Fruit fly (Drosophila melanogaster) whole organism, prepupa: ENCODE results near the gene gammaCOP.

Source experiments
- CG16779 ChIP-seq: fragments of 200-800 bp; sonication (Bioruptor generic); optimal IDR thresholded peaks from 3 replicates; lab custom pipeline; 2017; ENCODE audit warnings: missing biosample characterization, mild to moderate bottlenecking, missing genetic modification characterization
- CG6276 ChIP-seq: fragments of 200-800 bp; sonication (Bioruptor generic); optimal IDR thresholded peaks from 2 replicates; lab custom pipeline; 2017; ENCODE audit warnings: missing biosample characterization, mild to moderate bottlenecking, missing genetic modification characterization
- Ets21C ChIP-seq: fragments of 200-800 bp; sonication (Bioruptor generic); optimal IDR thresholded peaks from 3 replicates; lab custom pipeline; 2016; ENCODE audit warnings: missing biosample characterization, missing genetic modification characterization
- Hr39 ChIP-seq: fragments of 200-800 bp; sonication (Bioruptor generic); optimal IDR thresholded peaks from 2 replicates; lab custom pipeline; 2016; ENCODE audit warnings: missing biosample characterization, missing genetic modification characterization
- Lpt ChIP-seq: fragments of 200-800 bp; sonication (Bioruptor generic); optimal IDR thresholded peaks from 3 replicates; lab custom pipeline; 2016; ENCODE audit warnings: missing biosample characterization, missing genetic modification characterization
- OdsH ChIP-seq: fragments of 200-800 bp; sonication (Bioruptor generic); optimal IDR thresholded peaks from 3 replicates; lab custom pipeline; 2016; ENCODE audit warnings: missing biosample characterization, missing genetic modification characterization
- eg ChIP-seq: fragments of 200-800 bp; sonication (Bioruptor generic); IDR thresholded peaks from 3 replicates; pipeline ENCODE4 v1.3.6; 2022; ENCODE audit warnings: missing biosample characterization, missing genetic modification characterization

DNA sequence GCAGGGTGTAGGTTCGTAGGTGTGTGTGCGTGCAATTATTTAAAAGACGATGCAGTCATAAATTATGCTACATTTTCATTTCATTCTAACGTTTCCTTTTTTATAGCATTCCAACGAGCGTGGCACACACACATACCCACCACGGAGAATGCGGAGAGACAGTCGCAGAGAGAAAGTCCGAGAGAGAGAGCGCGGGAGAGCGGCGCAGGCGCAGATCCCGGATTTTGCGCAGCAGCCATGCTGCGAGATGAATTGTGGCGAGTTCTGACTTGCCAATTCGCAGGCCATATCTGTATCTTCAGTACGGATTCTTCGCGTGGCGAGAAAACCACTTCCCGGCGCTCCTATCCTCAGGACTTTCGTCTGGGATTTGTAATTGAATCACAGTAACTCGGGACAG lies 49.9 kb downstream of the gammaCOP start, which contains the start of gene kek6:
- TF ChIP-seq eg (GFP tag; lab: Robert Waterston, UW) (no peak), Hr39 (GFP tag; lab: Kevin White, UChicago) (no peak), Lpt (GFP tag; lab: Kevin White, UChicago) (no peak), OdsH (GFP tag; lab: Kevin White, UChicago) (no peak), CG16779 (tag; lab: Kevin White, UChicago) (no peak), CG6276 (GFP tag; lab: Kevin White, UChicago) (no peak), Ets21C (GFP tag; lab: Kevin White, UChicago) (no peak)
